Worm (Caenorhabditis elegans) whole organism, mixed stage, embryonic: ENCODE measurements around the gene bath-38.

Experiments used
- M03D4.4 ChIP-seq: sonication (generic microtip); optimal IDR thresholded peaks from 2 replicates; lab custom pipeline; 2017; ENCODE audit warnings: mild to moderate bottlenecking, missing genetic modification characterization, missing compliant biosample characterization
- ceh-39 ChIP-seq: fragments of 150-350 bp; optimal IDR thresholded peaks from 2 replicates; lab custom pipeline; 2014; ENCODE audit warnings: missing biosample characterization, missing genetic modification characterization
- elt-1 ChIP-seq: sonication (generic microtip); optimal IDR thresholded peaks from 2 replicates; lab custom pipeline; 2017; ENCODE audit warnings: missing genetic modification characterization, mild to moderate bottlenecking, missing compliant biosample characterization, antibody characterized with exemption, moderate library complexity, borderline replicate concordance; ENCODE audit not compliant: insufficient read depth
- lin-32 ChIP-seq: fragments of 200-800 bp; sonication (Bioruptor generic); optimal IDR thresholded peaks from 2 replicates; lab custom pipeline; 2018; ENCODE audit warnings: mild to moderate bottlenecking, missing genetic modification characterization, missing compliant biosample characterization
- mab-5 ChIP-seq: fragments of 150-350 bp; optimal IDR thresholded peaks from 2 replicates; lab custom pipeline; 2014; ENCODE audit warnings: missing biosample characterization, missing genetic modification characterization
- mep-1 ChIP-seq: fragments of 150-350 bp; optimal IDR thresholded peaks from 2 replicates; lab custom pipeline; 2017; ENCODE audit warnings: missing biosample characterization, missing genetic modification reagents, missing genetic modification characterization, inconsistent platforms
- nhr-237 ChIP-seq: fragments of 150-350 bp; optimal IDR thresholded peaks from 2 replicates; lab custom pipeline; 2014; ENCODE audit warnings: missing biosample characterization, missing genetic modification characterization
- nhr-28 ChIP-seq: fragments of 150-350 bp; optimal IDR thresholded peaks from 2 replicates; lab custom pipeline; 2014; ENCODE audit warnings: missing biosample characterization, missing genetic modification characterization
- nhr-76 ChIP-seq: sonication (generic microtip); optimal IDR thresholded peaks from 2 replicates; lab custom pipeline; 2017; ENCODE audit warnings: missing biosample characterization, missing genetic modification characterization
- pha-4 ChIP-seq: fragments of 150-350 bp; optimal IDR thresholded peaks from 2 replicates; lab custom pipeline; 2018; ENCODE audit warnings: missing biosample characterization, missing genetic modification reagents, missing genetic modification characterization
- unc-39 ChIP-seq: fragments of 150-350 bp; optimal IDR thresholded peaks from 2 replicates; lab custom pipeline; 2014; ENCODE audit warnings: missing biosample characterization, missing genetic modification characterization
- unc-62 ChIP-seq: fragments of 150-350 bp; optimal IDR thresholded peaks from 2 replicates; lab custom pipeline; 2014; ENCODE audit warnings: missing biosample characterization, missing genetic modification reagents, missing genetic modification characterization
- ztf-11 ChIP-seq: fragments of 150-350 bp; optimal IDR thresholded peaks from 2 replicates; lab custom pipeline; 2014; ENCODE audit warnings: missing biosample characterization, missing genetic modification characterization

- TF ChIP-seq ceh-39 (tag; lab: Kevin White, UChicago) (no peak), nhr-28 (no peak), elt-1 (tag; lab: Kevin White, UChicago) (no peak), mab-5 (no peak), mep-1 (tag; lab: Kevin White, UChicago) (no peak), ztf-11 (tag; lab: Kevin White, UChicago) (no peak), unc-62 (no peak), nhr-76 (tag; lab: Kevin White, UChicago) (no peak), nhr-237 (tag; lab: Kevin White, UChicago) (no peak), lin-32 (GFP tag; lab: Kevin White, UChicago) (no peak), pha-4 (tag; lab: Kevin White, UChicago) (no peak), M03D4.4 (tag; lab: Kevin White, UChicago) (no peak), unc-39 (tag; lab: Kevin White, UChicago) (no peak)
Observed at ce11 chrII:10019669-10020068, 25.4 kb downstream of the bath-38 start.
